Fruit fly (Drosophila melanogaster) whole organism, embryonic: ENCODE measurements around the gene CG10035.
A peak's percentile ranks its signal among the peaks of the same experiment; 100 is the strongest.

Source experiments
- Atf-2 ChIP-seq: fragments of 200-800 bp; sonication (Bioruptor generic); optimal IDR thresholded peaks from 2 replicates; lab custom pipeline; 2016; ENCODE audit warnings: missing biosample characterization, missing genetic modification characterization
- C15 ChIP-seq: fragments of 200-800 bp; sonication (Bioruptor generic); IDR thresholded peaks from 3 replicates; pipeline ENCODE4 v1.3.6; 2022; ENCODE audit warnings: missing biosample characterization, missing genetic modification characterization
- CG10321 ChIP-seq: fragments of 200-800 bp; sonication (Bioruptor generic); IDR thresholded peaks from 2 replicates; pipeline ENCODE4 v1.3.6; 2022; ENCODE audit warnings: missing biosample characterization, missing genetic modification characterization
- CG12299 ChIP-seq: fragments of 200-800 bp; sonication (Bioruptor generic); optimal IDR thresholded peaks from 2 replicates; lab custom pipeline; 2018; ENCODE audit warnings: missing biosample characterization, mild to moderate bottlenecking, missing genetic modification characterization
- CG12942 ChIP-seq: fragments of 200-800 bp; sonication (Bioruptor generic); optimal IDR thresholded peaks from 3 replicates; lab custom pipeline; 2016; ENCODE audit warnings: missing biosample characterization, missing genetic modification characterization
- CG15011 ChIP-seq: fragments of 200-800 bp; sonication (Bioruptor generic); optimal IDR thresholded peaks from 3 replicates; lab custom pipeline; 2018; ENCODE audit warnings: missing biosample characterization, mild to moderate bottlenecking, missing genetic modification characterization
- CG15269 ChIP-seq: fragments of 200-800 bp; sonication (Bioruptor generic); optimal IDR thresholded peaks from 2 replicates; lab custom pipeline; 2018; ENCODE audit warnings: missing biosample characterization, mild to moderate bottlenecking, missing genetic modification characterization, moderate library complexity
- CG17802 ChIP-seq: fragments of 200-800 bp; sonication (Bioruptor generic); optimal IDR thresholded peaks from 2 replicates; lab custom pipeline; 2018; ENCODE audit warnings: missing biosample characterization, mild to moderate bottlenecking, missing genetic modification characterization, moderate library complexity
- CG1832 ChIP-seq: fragments of 200-800 bp; sonication (Bioruptor generic); optimal IDR thresholded peaks from 2 replicates; lab custom pipeline; 2017; ENCODE audit warnings: missing biosample characterization, mild to moderate bottlenecking, missing genetic modification characterization, inconsistent platforms
- CG2129 ChIP-seq: fragments of 200-800 bp; sonication (Bioruptor generic); IDR thresholded peaks from 2 replicates; pipeline ENCODE4 v1.3.6; 2022; ENCODE audit warnings: missing biosample characterization, missing genetic modification characterization; ENCODE audit not compliant: partially characterized antibody
- CG3163 ChIP-seq: fragments of 200-800 bp; sonication (Bioruptor generic); optimal IDR thresholded peaks from 3 replicates; lab custom pipeline; 2016; ENCODE audit warnings: missing biosample characterization, missing genetic modification characterization
- CG33213 ChIP-seq: fragments of 200-800 bp; sonication (Bioruptor generic); optimal IDR thresholded peaks from 3 replicates; lab custom pipeline; 2016; ENCODE audit warnings: missing biosample characterization, missing genetic modification characterization
- CG33557 ChIP-seq: fragments of 200-800 bp; sonication (Bioruptor generic); optimal IDR thresholded peaks from 2 replicates; lab custom pipeline; 2019; ENCODE audit warnings: missing biosample characterization, mild to moderate bottlenecking, missing genetic modification characterization, moderate library complexity
- CG42726 ChIP-seq: fragments of 200-800 bp; sonication (Bioruptor generic); IDR thresholded peaks from 2 replicates; pipeline ENCODE4 v1.3.6; 2022; ENCODE audit warnings: missing biosample characterization, missing genetic modification characterization; ENCODE audit not compliant: partially characterized antibody
- CG5953 ChIP-seq: fragments of 200-800 bp; sonication (Bioruptor generic); IDR thresholded peaks from 2 replicates; pipeline ENCODE4 v1.3.6; 2022; ENCODE audit warnings: missing biosample characterization, missing genetic modification characterization
- CG7745 ChIP-seq: fragments of 200-800 bp; sonication (Bioruptor generic); optimal IDR thresholded peaks from 2 replicates; lab custom pipeline; 2018; ENCODE audit warnings: missing biosample characterization, mild to moderate bottlenecking, missing genetic modification characterization, moderate library complexity
- CG7786 ChIP-seq: fragments of 200-800 bp; sonication (Bioruptor generic); optimal IDR thresholded peaks from 2 replicates; lab custom pipeline; 2016; ENCODE audit warnings: missing biosample characterization, missing genetic modification characterization
- CG7928 ChIP-seq: fragments of 200-800 bp; sonication (Bioruptor generic); optimal IDR thresholded peaks from 2 replicates; lab custom pipeline; 2017; ENCODE audit warnings: missing biosample characterization, mild to moderate bottlenecking, missing genetic modification characterization
- CG8281 ChIP-seq: fragments of 200-800 bp; sonication (Bioruptor generic); optimal IDR thresholded peaks from 2 replicates; lab custom pipeline; 2018; ENCODE audit warnings: missing biosample characterization, mild to moderate bottlenecking, missing genetic modification characterization, moderate library complexity
- CG8924 ChIP-seq: fragments of 200-800 bp; optimal IDR thresholded peaks from 3 replicates; lab custom pipeline; 2019; ENCODE audit warnings: missing biosample characterization, mild to moderate bottlenecking, missing genetic modification characterization, moderate library complexity
- CG9215 ChIP-seq: fragments of 200-800 bp; sonication (Bioruptor generic); IDR thresholded peaks from 2 replicates; pipeline ENCODE4 v1.3.6; 2022; ENCODE audit warnings: missing biosample characterization, missing genetic modification characterization
- CHES-1-like ChIP-seq: fragments of 200-800 bp; sonication (Bioruptor generic); optimal IDR thresholded peaks from 2 replicates; lab custom pipeline; 2016; ENCODE audit warnings: missing biosample characterization, missing genetic modification characterization
- D ChIP-seq, 2 experiments: fragments of 200-800 bp in 1 of 2; fragments of >200 bp in 1 of 2; sonication (Bioruptor generic) in 1 of 2; optimal IDR thresholded peaks; 2 replicates in 1 of 2; 3 replicates in 1 of 2; lab custom pipeline; 2017; ENCODE audit warnings: mild to moderate bottlenecking in 1 of 2, missing biosample characterization in 1 of 2, missing genetic modification characterization in 1 of 2, missing genetic modification reagents in 1 of 2
- Drgx ChIP-seq: fragments of 200-800 bp; sonication (Bioruptor generic); IDR thresholded peaks from 2 replicates; pipeline ENCODE4 v1.3.6; 2022; ENCODE audit warnings: missing biosample characterization, missing genetic modification characterization
- Hr51 ChIP-seq, 2 experiments: fragments of 200-800 bp; sonication (Bioruptor generic); optimal IDR thresholded peaks; 2 replicates in 1 of 2; 3 replicates in 1 of 2; lab custom pipeline; 2016 to 2018; ENCODE audit warnings: missing biosample characterization in 2 of 2, missing genetic modification characterization in 2 of 2, mild to moderate bottlenecking in 1 of 2, moderate library complexity in 1 of 2
- Hr78 ChIP-seq, 2 experiments: fragments of 200-800 bp in 1 of 2; fragments of >200 bp in 1 of 2; sonication (Bioruptor generic) in 1 of 2; optimal IDR thresholded peaks; 2 replicates each; lab custom pipeline; 2017 to 2019; ENCODE audit warnings: missing biosample characterization in 2 of 2, missing genetic modification characterization in 2 of 2, mild to moderate bottlenecking in 1 of 2, moderate library complexity in 1 of 2
- MTF-1 ChIP-seq: fragments of 200-800 bp; sonication (Bioruptor generic); optimal IDR thresholded peaks from 2 replicates; lab custom pipeline; 2018; ENCODE audit warnings: missing biosample characterization, mild to moderate bottlenecking, missing genetic modification characterization, borderline replicate concordance
- Med ChIP-seq: fragments of 200-800 bp; sonication (Bioruptor generic); peaks from one replicate; lab custom pipeline; 2016; ENCODE audit warnings: missing biosample characterization, missing genetic modification characterization, mild to moderate bottlenecking, inconsistent platforms, moderate library complexity
- PHDP ChIP-seq: fragments of 200-800 bp; sonication (Bioruptor generic); optimal IDR thresholded peaks from 3 replicates; lab custom pipeline; 2018; ENCODE audit warnings: missing biosample characterization, mild to moderate bottlenecking, missing genetic modification characterization, moderate library complexity
- Pdp1 ChIP-seq, 2 experiments: fragments of 200-800 bp; sonication (Bioruptor generic); optimal IDR thresholded peaks; 3 replicates each; lab custom pipeline; 2016; ENCODE audit warnings: missing biosample characterization in 2 of 2, missing genetic modification characterization in 2 of 2, mild to moderate bottlenecking in 1 of 2, moderate library complexity in 1 of 2
- Side ChIP-seq: fragments of 200-800 bp; sonication (Bioruptor generic); optimal IDR thresholded peaks from 2 replicates; lab custom pipeline; 2016; ENCODE audit warnings: missing biosample characterization, missing genetic modification characterization
- Trl ChIP-seq, 3 experiments: fragments of >200 bp in 2 of 3; fragments of 200-800 bp in 1 of 3; sonication (Bioruptor generic) in 1 of 3; optimal IDR thresholded peaks; 2 replicates in 1 of 3; 3 replicates in 2 of 3; lab custom pipeline; 2016 to 2017; ENCODE audit warnings: missing biosample characterization in 1 of 3, missing genetic modification characterization in 1 of 3
- ap ChIP-seq: fragments of 200-800 bp; sonication (Bioruptor generic); IDR thresholded peaks from 2 replicates; pipeline ENCODE4 v1.3.6; 2022; ENCODE audit warnings: missing biosample characterization, missing genetic modification characterization
- bcd ChIP-seq: fragments of 200-800 bp; sonication (Bioruptor generic); optimal IDR thresholded peaks from 2 replicates; lab custom pipeline; 2017; ENCODE audit warnings: missing biosample characterization, mild to moderate bottlenecking, missing genetic modification characterization
- br ChIP-seq: fragments of >200 bp; optimal IDR thresholded peaks from 2 replicates; lab custom pipeline; 2017
- btn ChIP-seq: fragments of 200-800 bp; sonication (Bioruptor generic); optimal IDR thresholded peaks from 2 replicates; lab custom pipeline; 2016; ENCODE audit warnings: missing biosample characterization, missing genetic modification characterization
- chif ChIP-seq, 2 experiments: fragments of 200-800 bp; sonication (Bioruptor generic); optimal IDR thresholded peaks; 3 replicates each; lab custom pipeline; 2016; ENCODE audit warnings: missing biosample characterization in 2 of 2, missing genetic modification characterization in 2 of 2
- crc ChIP-seq: fragments of 200-800 bp; sonication (Bioruptor generic); optimal IDR thresholded peaks from 2 replicates; lab custom pipeline; 2016; ENCODE audit warnings: missing biosample characterization, missing genetic modification characterization
- gro ChIP-seq: fragments of 200-800 bp; sonication (Bioruptor generic); optimal IDR thresholded peaks from 2 replicates; lab custom pipeline; 2016; ENCODE audit warnings: missing biosample characterization, missing genetic modification characterization
- ind ChIP-seq: fragments of 200-800 bp; sonication (Bioruptor generic); optimal IDR thresholded peaks from 3 replicates; lab custom pipeline; 2016; ENCODE audit warnings: missing biosample characterization, missing genetic modification characterization
- jumu ChIP-seq: fragments of 200-800 bp; sonication (Bioruptor generic); optimal IDR thresholded peaks from 3 replicates; lab custom pipeline; 2016; ENCODE audit warnings: missing biosample characterization, missing genetic modification characterization
- kay ChIP-seq: fragments of 200-800 bp; sonication (Bioruptor generic); optimal IDR thresholded peaks from 2 replicates; lab custom pipeline; 2016; ENCODE audit warnings: missing biosample characterization, missing genetic modification characterization
- nerfin-2 ChIP-seq: fragments of 200-800 bp; sonication (Bioruptor generic); IDR thresholded peaks from 2 replicates; pipeline ENCODE4 v1.3.6; 2022; ENCODE audit warnings: missing biosample characterization, missing genetic modification characterization; ENCODE audit not compliant: partially characterized antibody
- pho ChIP-seq: fragments of 200-800 bp; sonication (Bioruptor generic); optimal IDR thresholded peaks from 2 replicates; lab custom pipeline; 2016; ENCODE audit warnings: missing biosample characterization, missing genetic modification characterization
- phol ChIP-seq: fragments of 200-800 bp; sonication (Bioruptor generic); optimal IDR thresholded peaks from 3 replicates; lab custom pipeline; 2018; ENCODE audit warnings: missing biosample characterization, mild to moderate bottlenecking, missing genetic modification characterization, moderate library complexity
- scrt ChIP-seq: fragments of 200-800 bp; sonication (Bioruptor generic); optimal IDR thresholded peaks from 2 replicates; lab custom pipeline; 2018; ENCODE audit warnings: missing biosample characterization, mild to moderate bottlenecking, missing genetic modification characterization, moderate library complexity
- seq ChIP-seq: fragments of 200-800 bp; sonication (Bioruptor generic); IDR thresholded peaks from 2 replicates; pipeline ENCODE4 v1.3.6; 2022; ENCODE audit warnings: missing biosample characterization, missing genetic modification characterization
- sob ChIP-seq: fragments of 200-800 bp; sonication (Bioruptor generic); IDR thresholded peaks from 2 replicates; pipeline ENCODE4 v1.3.6; 2022; ENCODE audit warnings: missing biosample characterization, missing genetic modification characterization
- sqz ChIP-seq: fragments of 200-800 bp; sonication (Bioruptor generic); optimal IDR thresholded peaks from 3 replicates; lab custom pipeline; 2018; ENCODE audit warnings: missing biosample characterization, mild to moderate bottlenecking, missing genetic modification characterization
- ttk ChIP-seq: fragments of 200-800 bp; sonication (Bioruptor generic); IDR thresholded peaks from 2 replicates; pipeline ENCODE4 v2.1.2; 2022; ENCODE audit warnings: missing biosample characterization, missing genetic modification characterization

The CG10035 gene

DNA sequence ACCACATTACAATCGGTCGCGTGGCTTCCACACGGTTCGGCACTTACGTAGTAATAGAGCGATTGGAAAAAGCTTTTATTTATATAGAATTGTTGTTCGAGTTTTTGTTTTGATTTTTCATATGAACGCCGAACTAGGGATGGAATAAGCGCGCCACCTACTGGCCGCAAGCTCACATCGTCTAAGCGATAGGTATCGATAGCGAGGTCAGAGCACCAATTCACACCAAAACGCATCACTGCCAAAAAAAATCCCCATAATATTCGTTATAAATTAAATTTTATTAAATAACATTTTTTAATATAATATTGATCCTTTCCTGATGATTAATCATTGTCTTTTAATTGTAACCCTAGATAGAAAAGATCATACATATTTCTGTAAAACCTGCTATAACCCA lies 32.0 kb downstream of the CG10035 start, which contains the start of gene CG10038 (continued):
- TF ChIP-seq D (optimal IDR thresholded peaks at IDR 0.05; lab: Kevin White, UChicago): no peak
- TF ChIP-seq D (GFP tag; optimal IDR thresholded peaks at IDR 0.05; lab: Kevin White, UChicago): no peak
- peak; percentile 41 for TF ChIP-seq PHDP
- no peak for TF ChIP-seq br (lab: Kevin White, UChicago)
- TF ChIP-seq chif (GFP tag; optimal IDR thresholded peaks at IDR 0.05; lab: Kevin White, UChicago): peak in 1 of 2 experiments; percentile 15
- no peak for TF ChIP-seq C15 (GFP tag; lab: Robert Waterston, UW)
- TF ChIP-seq Atf-2 (GFP tag; lab: Kevin White, UChicago): no peak
- peak; percentile 21 for TF ChIP-seq CG12942
- no peak for TF ChIP-seq jumu
- TF ChIP-seq CG3163 (GFP tag; lab: Kevin White, UChicago): no peak
- no peak for TF ChIP-seq scrt
- TF ChIP-seq CG17802 (tag; lab: Kevin White, UChicago): no peak
- TF ChIP-seq seq (GFP tag; lab: Robert Waterston, UW): no peak
- peak; percentile 28 for TF ChIP-seq sqz (GFP tag; lab: Kevin White, UChicago)
- TF ChIP-seq ap (GFP tag; lab: Robert Waterston, UW): no peak
- TF ChIP-seq Drgx: no peak
- TF ChIP-seq Pdp1 (GFP tag; optimal IDR thresholded peaks at IDR 0.05; lab: Kevin White, UChicago): peak in 1 of 2 experiments; percentile 15
- peak; percentile 6 for TF ChIP-seq CG8924 (tag; lab: Kevin White, UChicago)
- peak; percentile 30 for TF ChIP-seq ind (GFP tag; lab: Kevin White, UChicago)
- peak; percentile 97 for TF ChIP-seq CG42726
- no peak for TF ChIP-seq CG15269
- TF ChIP-seq gro (GFP tag; lab: Kevin White, UChicago): no peak
- no peak for TF ChIP-seq CG15011 (GFP tag; lab: Kevin White, UChicago)
- TF ChIP-seq ttk (GFP tag; lab: Robert Waterston, UW): no peak
- peak; percentile 14 for TF ChIP-seq kay (GFP tag; lab: Kevin White, UChicago)
- TF ChIP-seq Hr78 (GFP tag; optimal IDR thresholded peaks at IDR 0.05; lab: Kevin White, UChicago): no peak
- TF ChIP-seq CG8281 (tag; lab: Kevin White, UChicago): no peak
- peak; percentile 77 for TF ChIP-seq CG2129
- no peak for TF ChIP-seq CG7745 (tag; lab: Kevin White, UChicago)
- no peak for TF ChIP-seq CHES-1-like (GFP tag; lab: Kevin White, UChicago)
- no peak for TF ChIP-seq CG12299 (tag; lab: Kevin White, UChicago)
- no peak for TF ChIP-seq CG9215 (GFP tag; lab: Robert Waterston, UW)
- no peak for TF ChIP-seq MTF-1 (GFP tag; lab: Kevin White, UChicago)
- no peak for TF ChIP-seq Trl (optimal IDR thresholded peaks at IDR 0.05; lab: Kevin White, UChicago)
- TF ChIP-seq Trl (GFP tag; optimal IDR thresholded peaks at IDR 0.05; lab: Kevin White, UChicago): peak; percentile 0
- peak; percentile 47 for TF ChIP-seq CG7928
- peak; percentile 53 for TF ChIP-seq phol (tag; lab: Kevin White, UChicago)
- TF ChIP-seq CG10321 (GFP tag; lab: Robert Waterston, UW): no peak
- no peak for TF ChIP-seq btn (GFP tag; lab: Kevin White, UChicago)
- no peak for TF ChIP-seq CG1832 (GFP tag; lab: Kevin White, UChicago)
- no peak for TF ChIP-seq CG33557
- TF ChIP-seq CG33213 (GFP tag; lab: Kevin White, UChicago): peak; percentile 67
- peak; percentile 41 for TF ChIP-seq bcd (GFP tag; lab: Kevin White, UChicago)
- TF ChIP-seq Med (GFP tag; lab: Kevin White, UChicago): peak; percentile 88
- TF ChIP-seq nerfin-2 (GFP tag; lab: Robert Waterston, UW): peak; percentile 89
- no peak for TF ChIP-seq CG7786
- TF ChIP-seq Hr51 (GFP tag; optimal IDR thresholded peaks at IDR 0.05; lab: Kevin White, UChicago): peak; percentile 43 to 53
- no peak for TF ChIP-seq CG5953 (GFP tag; lab: Robert Waterston, UW)
- peak; percentile 15 for TF ChIP-seq Side (GFP tag; lab: Kevin White, UChicago)
- peak; percentile 56; the same call in 1 of the 2 replicates for TF ChIP-seq sob (GFP tag; lab: Robert Waterston, UW)
- TF ChIP-seq pho (GFP tag; lab: Kevin White, UChicago): peak; percentile 31
- TF ChIP-seq crc (GFP tag; lab: Kevin White, UChicago): no peak
